Worm (Caenorhabditis elegans) whole organism, L1 larva: ENCODE data around the gene set-19.

Experiments used
- C16A3.4 ChIP-seq: fragments of 150-350 bp; optimal IDR thresholded peaks from 2 replicates; lab custom pipeline; 2014; ENCODE audit warnings: missing biosample characterization, missing genetic modification characterization
- Y116A8C.19 ChIP-seq: sonication (generic microtip); optimal IDR thresholded peaks from 2 replicates; lab custom pipeline; 2016; ENCODE audit warnings: missing compliant biosample characterization, missing genetic modification characterization, borderline replicate concordance
- aly-2 ChIP-seq: fragments of 150-350 bp; optimal IDR thresholded peaks from 2 replicates; lab custom pipeline; 2014; ENCODE audit warnings: missing biosample characterization, missing genetic modification characterization
- ama-1 ChIP-seq: fragments of 150-350 bp; optimal IDR thresholded peaks from 2 replicates; lab custom pipeline; 2014
- ceh-63 ChIP-seq: fragments of 200-800 bp; sonication (Bioruptor generic); optimal IDR thresholded peaks from 2 replicates; lab custom pipeline; 2018; ENCODE audit warnings: mild to moderate bottlenecking, missing genetic modification characterization, missing compliant biosample characterization
- ceh-8 ChIP-seq: fragments of 200-800 bp; sonication (Bioruptor generic); optimal IDR thresholded peaks from 2 replicates; lab custom pipeline; 2018; ENCODE audit warnings: mild to moderate bottlenecking, missing genetic modification characterization, moderate library complexity, missing compliant biosample characterization
- ceh-90 ChIP-seq: sonication (generic microtip); optimal IDR thresholded peaks from 2 replicates; lab custom pipeline; 2016; ENCODE audit warnings: missing genetic modification characterization, missing compliant biosample characterization
- dpl-1 ChIP-seq, 3 experiments: fragments of 150-350 bp in 2 of 3; sonication (generic microtip) in 1 of 3; optimal IDR thresholded peaks; 2 replicates each; lab custom pipeline; 2014 to 2017; ENCODE audit warnings: missing biosample characterization in 3 of 3, missing genetic modification characterization in 3 of 3, missing genetic modification reagents in 3 of 3
- efl-1 ChIP-seq, 4 experiments: fragments of 150-350 bp; optimal IDR thresholded peaks in 3 of 4; peaks in 1 of 4; 1 replicate in 1 of 4; 2 replicates in 3 of 4; lab custom pipeline; 2014; ENCODE audit warnings: missing biosample characterization in 2 of 4, missing genetic modification characterization in 2 of 4, missing genetic modification reagents in 2 of 4
- efl-3 ChIP-seq: fragments of 200-800 bp; sonication (Bioruptor generic); optimal IDR thresholded peaks from 2 replicates; lab custom pipeline; 2018; ENCODE audit warnings: mild to moderate bottlenecking, missing genetic modification characterization, missing compliant biosample characterization
- egl-13 ChIP-seq: sonication (generic microtip); optimal IDR thresholded peaks from 2 replicates; lab custom pipeline; 2016; ENCODE audit warnings: missing genotype, missing genetic modification reagents, missing genetic modification characterization, missing compliant biosample characterization
- egl-27 ChIP-seq, 2 experiments: fragments of 150-350 bp in 1 of 2; sonication (generic microtip); optimal IDR thresholded peaks; 3 replicates each; lab custom pipeline; 2017 to 2018; ENCODE audit warnings: missing biosample characterization in 2 of 2, missing genetic modification characterization in 2 of 2, missing genetic modification reagents in 2 of 2
- elt-2 ChIP-seq: sonication (generic microtip); optimal IDR thresholded peaks from 2 replicates; lab custom pipeline; 2016; ENCODE audit warnings: missing genetic modification characterization, mild to moderate bottlenecking, inconsistent platforms, missing compliant biosample characterization, missing genetic modification reagents
- elt-3 ChIP-seq, 6 experiments: fragments of 150-350 bp in 1 of 6; sonication (generic microtip); optimal IDR thresholded peaks; 2 replicates each; lab custom pipeline; 2017 to 2018; ENCODE audit warnings: missing biosample characterization in 6 of 6, missing genetic modification characterization in 6 of 6, inconsistent platforms in 1 of 6
- ets-5 ChIP-seq: fragments of 200-800 bp; sonication (Bioruptor generic); IDR thresholded peaks from 2 replicates; pipeline ENCODE4 v1.3.6; 2022; ENCODE audit warnings: missing genetic modification characterization, missing compliant biosample characterization
- fkh-4 ChIP-seq: sonication (generic microtip); optimal IDR thresholded peaks from 2 replicates; lab custom pipeline; 2016; ENCODE audit warnings: missing compliant biosample characterization, missing genetic modification characterization, borderline replicate concordance
- fkh-8 ChIP-seq: sonication (generic microtip); optimal IDR thresholded peaks from 2 replicates; lab custom pipeline; 2016; ENCODE audit warnings: mild to moderate bottlenecking, missing genetic modification characterization, missing compliant biosample characterization
- fos-1 ChIP-seq: fragments of 150-350 bp; optimal IDR thresholded peaks from 2 replicates; lab custom pipeline; 2014; ENCODE audit warnings: missing biosample characterization, missing genetic modification characterization
- grh-1 ChIP-seq: fragments of 200-800 bp; sonication (Bioruptor generic); IDR thresholded peaks from 2 replicates; pipeline ENCODE4 v1.3.6; 2022; ENCODE audit warnings: missing genetic modification reagents, missing genetic modification characterization, missing compliant biosample characterization
- hlh-17 ChIP-seq: fragments of 200-800 bp; sonication (Bioruptor generic); optimal IDR thresholded peaks from 2 replicates; lab custom pipeline; 2018; ENCODE audit warnings: missing genetic modification characterization, mild to moderate bottlenecking, missing compliant biosample characterization, moderate library complexity, borderline replicate concordance
- hlh-4 ChIP-seq: sonication (generic microtip); optimal IDR thresholded peaks from 2 replicates; lab custom pipeline; 2016; ENCODE audit warnings: mild to moderate bottlenecking, missing genetic modification characterization, missing compliant biosample characterization
- hpl-2 ChIP-seq: fragments of 150-350 bp; optimal IDR thresholded peaks from 2 replicates; lab custom pipeline; 2014; ENCODE audit warnings: missing biosample characterization, missing genetic modification reagents, missing genetic modification characterization
- isw-1 ChIP-seq: fragments of 200-800 bp; sonication (Bioruptor generic); IDR thresholded peaks from 2 replicates; pipeline ENCODE4 v1.3.6; 2022; ENCODE audit warnings: missing genetic modification characterization, missing compliant biosample characterization
- jun-1 ChIP-seq: fragments of 150-350 bp; optimal IDR thresholded peaks from 2 replicates; lab custom pipeline; 2014; ENCODE audit warnings: missing biosample characterization, missing genetic modification reagents, missing genetic modification characterization
- lin-14 ChIP-seq: fragments of 200-800 bp; sonication (Bioruptor generic); optimal IDR thresholded peaks from 2 replicates; lab custom pipeline; 2018; ENCODE audit warnings: mild to moderate bottlenecking, missing genetic modification characterization, moderate library complexity, missing compliant biosample characterization
- lin-35 ChIP-seq, 2 experiments: fragments of 150-350 bp; optimal IDR thresholded peaks; 2 replicates each; lab custom pipeline; 2014; ENCODE audit warnings: missing biosample characterization in 2 of 2, missing genetic modification characterization in 2 of 2, missing genetic modification reagents in 2 of 2
- lsy-2 ChIP-seq, 2 experiments: fragments of 150-350 bp; optimal IDR thresholded peaks; 2 replicates each; lab custom pipeline; 2014; ENCODE audit warnings: missing biosample characterization in 2 of 2, missing genetic modification characterization in 2 of 2
- mab-9 ChIP-seq: fragments of 200-800 bp; sonication (Bioruptor generic); IDR thresholded peaks from 2 replicates; pipeline ENCODE4 v1.3.6; 2022; ENCODE audit warnings: missing genetic modification reagents, missing genetic modification characterization, missing compliant biosample characterization
- mef-2 ChIP-seq: fragments of 150-350 bp; optimal IDR thresholded peaks from 2 replicates; lab custom pipeline; 2014; ENCODE audit warnings: missing biosample characterization, missing genetic modification characterization
- mep-1 ChIP-seq: fragments of 150-350 bp; optimal IDR thresholded peaks from 2 replicates; lab custom pipeline; 2014; ENCODE audit warnings: missing biosample characterization, missing genetic modification characterization
- nhr-11 ChIP-seq: fragments of 150-350 bp; optimal IDR thresholded peaks from 2 replicates; lab custom pipeline; 2014; ENCODE audit warnings: missing biosample characterization, missing genetic modification characterization
- nhr-12 ChIP-seq: sonication (generic microtip); optimal IDR thresholded peaks from 2 replicates; lab custom pipeline; 2017; ENCODE audit warnings: missing biosample characterization, missing genetic modification characterization
- nhr-71 ChIP-seq: sonication (generic microtip); optimal IDR thresholded peaks from 2 replicates; lab custom pipeline; 2016; ENCODE audit warnings: mild to moderate bottlenecking, missing genetic modification characterization, moderate library complexity, missing compliant biosample characterization
- nhr-85 ChIP-seq: sonication (generic microtip); peaks from one replicate; lab custom pipeline; 2016; ENCODE audit warnings: missing genetic modification characterization, inconsistent platforms, missing compliant biosample characterization
- pag-3 ChIP-seq: sonication (generic microtip); optimal IDR thresholded peaks from 2 replicates; lab custom pipeline; 2017; ENCODE audit warnings: missing genetic modification characterization, mild to moderate bottlenecking, missing compliant biosample characterization, antibody characterized with exemption, borderline replicate concordance; ENCODE audit not compliant: insufficient read depth
- pqm-1 ChIP-seq: sonication (generic microtip); optimal IDR thresholded peaks from 3 replicates; lab custom pipeline; 2017; ENCODE audit warnings: missing biosample characterization, missing genetic modification characterization
- snpc-4 ChIP-seq: fragments of 150-350 bp; optimal IDR thresholded peaks from 2 replicates; lab custom pipeline; 2014; ENCODE audit warnings: missing biosample characterization, missing genetic modification characterization
- sptf-1 ChIP-seq: fragments of 150-350 bp; optimal IDR thresholded peaks from 2 replicates; lab custom pipeline; 2014; ENCODE audit warnings: missing biosample characterization, missing genetic modification characterization
- tlp-1 ChIP-seq: fragments of 150-350 bp; optimal IDR thresholded peaks from 2 replicates; lab custom pipeline; 2014; ENCODE audit warnings: missing biosample characterization, missing genetic modification characterization
- unc-130 ChIP-seq: fragments of 150-350 bp; optimal IDR thresholded peaks from 2 replicates; lab custom pipeline; 2017; ENCODE audit warnings: missing biosample characterization, missing genetic modification characterization, inconsistent platforms
- unc-30 ChIP-seq: sonication (generic microtip); optimal IDR thresholded peaks from 2 replicates; lab custom pipeline; 2017; ENCODE audit warnings: missing biosample characterization, missing genetic modification characterization
- unc-98 ChIP-seq: fragments of 200-800 bp; sonication (Bioruptor generic); IDR thresholded peaks from 2 replicates; pipeline ENCODE4 v1.3.6; 2022; ENCODE audit warnings: missing genetic modification characterization, missing compliant biosample characterization
- vab-15 ChIP-seq: sonication (generic microtip); optimal IDR thresholded peaks from 2 replicates; lab custom pipeline; 2017; ENCODE audit warnings: missing genotype, mild to moderate bottlenecking, missing genetic modification characterization, missing compliant biosample characterization
- zag-1 ChIP-seq: fragments of 150-350 bp; optimal IDR thresholded peaks from 2 replicates; lab custom pipeline; 2014; ENCODE audit warnings: missing biosample characterization, missing genetic modification characterization
- zip-4 ChIP-seq: fragments of 200-800 bp; sonication (Bioruptor generic); optimal IDR thresholded peaks from 2 replicates; lab custom pipeline; 2018; ENCODE audit warnings: mild to moderate bottlenecking, missing genetic modification characterization, moderate library complexity, missing compliant biosample characterization
- ztf-11 ChIP-seq, 2 experiments: sonication (generic microtip); optimal IDR thresholded peaks; 2 replicates each; lab custom pipeline; 2016 to 2017; ENCODE audit warnings: missing genetic modification characterization in 2 of 2, missing biosample characterization in 1 of 2, missing compliant biosample characterization in 1 of 2
- ztf-4 ChIP-seq: fragments of 150-350 bp; optimal IDR thresholded peaks from 2 replicates; lab custom pipeline; 2014; ENCODE audit warnings: missing biosample characterization, missing genetic modification characterization

The set-19 gene

DNA sequence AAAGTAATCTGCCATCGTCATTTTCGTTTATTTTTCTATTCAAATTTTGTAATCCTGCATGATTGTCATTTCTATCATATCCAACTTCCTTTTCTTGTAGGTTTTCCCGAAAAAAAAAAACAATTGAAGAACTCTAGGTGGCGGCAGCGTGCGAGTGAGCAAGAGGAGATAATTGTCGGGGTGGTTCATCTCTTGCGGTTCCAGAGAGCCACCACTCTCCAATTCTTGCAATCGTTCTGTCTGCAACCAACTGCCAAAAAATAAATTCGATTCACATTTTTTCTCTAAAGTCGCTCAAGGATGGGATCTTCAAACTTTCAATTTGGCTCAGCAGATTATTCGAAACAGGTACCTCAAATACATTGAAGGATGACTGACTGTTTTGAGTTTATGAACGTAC is 12.1 kb upstream of the set-19 start, which contains the start of gene W01C8.1:
Gene W01C8.1 (plus strand): TSS at position 301 of the 400 bp plus-strand sequence.
- TF ChIP-seq ceh-63 (GFP tag; lab: Kevin White, UChicago) (no peak), elt-2 (tag; lab: Kevin White, UChicago) (no peak), efl-1 (optimal IDR thresholded peaks at IDR 0.05; lab: Kevin White, UChicago) (no peak), efl-1 (GFP tag; optimal IDR thresholded peaks at IDR 0.05 in 1 of 2; lab: Kevin White, UChicago) (peak in 1 of 2 experiments; percentile 40)

DNA sequence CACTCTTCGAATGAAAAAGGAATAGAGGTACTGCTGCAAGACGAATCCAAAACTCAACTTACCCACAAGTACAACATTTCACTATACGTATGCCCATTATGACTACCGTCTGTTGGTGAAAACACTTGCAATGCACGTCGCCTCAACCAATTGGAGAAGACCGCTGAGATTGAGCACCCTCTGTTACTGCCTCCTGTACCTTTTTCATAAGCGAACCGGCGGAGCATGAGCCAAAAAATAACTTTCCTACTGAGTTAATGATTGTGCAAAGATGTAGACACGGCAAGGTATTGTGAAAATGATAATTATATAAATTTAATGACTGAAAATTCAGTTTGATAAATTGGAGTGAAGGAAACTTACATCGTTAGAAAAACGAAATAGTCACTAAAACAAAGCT is 9.1 kb upstream of the set-19 start:
- no peak for TF ChIP-seq mep-1 (tag; lab: Kevin White, UChicago)
- TF ChIP-seq pqm-1 (tag; lab: Kevin White, UChicago): no peak
- TF ChIP-seq ztf-11 (tag; optimal IDR thresholded peaks at IDR 0.05; lab: Kevin White, UChicago): no peak
- no peak for TF ChIP-seq mab-9 (GFP tag; lab: Robert Waterston, UW)
- TF ChIP-seq aly-2 (tag; lab: Kevin White, UChicago): no peak
- TF ChIP-seq nhr-71 (tag; lab: Kevin White, UChicago): no peak
- TF ChIP-seq ceh-90 (tag; lab: Kevin White, UChicago): no peak
- no peak for TF ChIP-seq nhr-12

DNA sequence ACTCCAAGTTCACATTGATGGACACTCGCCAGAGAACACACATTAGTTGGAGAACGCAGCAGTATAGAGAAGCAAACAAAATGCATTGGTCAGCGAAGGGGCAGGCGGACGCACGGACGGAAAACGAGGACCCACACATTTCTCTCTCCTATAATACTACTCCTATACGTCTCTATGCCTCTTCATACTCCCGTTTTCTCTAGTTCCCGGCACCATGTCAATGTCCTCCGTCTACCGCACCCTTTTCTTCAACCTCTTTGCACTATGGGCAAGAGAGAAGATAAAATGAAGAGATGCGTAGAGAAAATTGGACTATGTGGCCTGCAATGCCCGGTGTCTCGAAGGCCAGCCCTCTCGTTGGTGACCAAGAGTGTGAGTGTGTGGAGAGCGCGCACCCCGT is 6.0 kb upstream of the set-19 start, which contains the start of gene set-20:
Gene set-20 (minus strand): TSS at position 94 of the 400 bp plus-strand sequence.
- TF ChIP-seq sptf-1 (tag; lab: Kevin White, UChicago) (no peak), unc-30 (tag; lab: Kevin White, UChicago) (no peak), pag-3 (tag; lab: Kevin White, UChicago) (no peak), lin-35 (GFP tag; optimal IDR thresholded peaks at IDR 0.05; lab: Kevin White, UChicago) (peak; percentile 41 to 42), snpc-4 (no peak), efl-3 (GFP tag; lab: Kevin White, UChicago) (no peak), zag-1 (no peak), lsy-2 (tag; optimal IDR thresholded peaks at IDR 0.05; lab: Kevin White, UChicago) (peak in 1 of 2 experiments; percentile 47), unc-130 (tag; lab: Kevin White, UChicago) (no peak), unc-98 (no peak), isw-1 (GFP tag; lab: Robert Waterston, UW) (no peak), elt-3 (tag; optimal IDR thresholded peaks at IDR 0.05; lab: Kevin White, UChicago) (peak in 1 of 6 experiments; percentile 18), lin-14 (peak; percentile 95), ets-5 (GFP tag; lab: Robert Waterston, UW) (no peak), zip-4 (GFP tag; lab: Kevin White, UChicago) (no peak), fkh-8 (tag; lab: Kevin White, UChicago) (peak; percentile 69), fos-1 (tag; lab: Kevin White, UChicago) (no peak), ama-1 (no peak), ztf-4 (tag; lab: Kevin White, UChicago) (peak; percentile 45), vab-15 (tag; lab: Kevin White, UChicago) (no peak), jun-1 (peak; percentile 64), elt-2 (tag; lab: Kevin White, UChicago) (no peak), hlh-17 (GFP tag; lab: Kevin White, UChicago) (no peak), ztf-11 (tag; optimal IDR thresholded peaks at IDR 0.05; lab: Kevin White, UChicago) (peak in 1 of 2 experiments; percentile 38), fkh-4 (tag; lab: Kevin White, UChicago) (no peak), nhr-71 (tag; lab: Kevin White, UChicago) (peak; percentile 72), C16A3.4 (tag; lab: Kevin White, UChicago) (peak; percentile 26), nhr-11 (no peak), ceh-8 (no peak), mef-2 (tag; lab: Kevin White, UChicago) (no peak), nhr-85 (tag; lab: Kevin White, UChicago) (peak; percentile 86), egl-13 (tag; lab: Kevin White, UChicago) (peak; percentile 10), tlp-1 (tag; lab: Kevin White, UChicago) (no peak), hpl-2 (no peak), pqm-1 (tag; lab: Kevin White, UChicago) (no peak), egl-27 (tag; optimal IDR thresholded peaks at IDR 0.05; lab: Kevin White, UChicago) (no peak), grh-1 (peak; percentile 20; the same call in 1 of the 2 replicates), hlh-4 (tag; lab: Kevin White, UChicago) (no peak), dpl-1 (GFP tag; optimal IDR thresholded peaks at IDR 0.05; lab: Kevin White, UChicago) (no peak), efl-1 (optimal IDR thresholded peaks at IDR 0.05; lab: Kevin White, UChicago) (peak in 1 of 2 experiments; percentile 17), efl-1 (GFP tag; optimal IDR thresholded peaks at IDR 0.05 in 1 of 2; lab: Kevin White, UChicago) (no peak), Y116A8C.19 (tag; lab: Kevin White, UChicago) (no peak)
